Worm (Caenorhabditis elegans): Measurements from ENCODE around the gene str-27.

ce11 chrV:15726610-15727009, 9.0 kb downstream of the str-27 start, which contains the start of the genes irld-57 and sfxn-1.3:
- no peak for TF ChIP-seq egl-27 (tag; optimal IDR thresholded peaks at IDR 0.05)
- TF ChIP-seq fos-1 (tag; optimal IDR thresholded peaks at IDR 0.05): no peak
